Fruit fly (Drosophila melanogaster) whole organism, pupa: ENCODE data around the gene arg.

Source experiments
- CG10348 ChIP-seq: fragments of 200-800 bp; sonication (Bioruptor generic); IDR thresholded peaks from 2 replicates; pipeline ENCODE4 v1.3.6; 2022; ENCODE audit warnings: missing biosample characterization, missing genetic modification characterization
- CG12605 ChIP-seq: fragments of 200-800 bp; sonication (Bioruptor generic); IDR thresholded peaks from 2 replicates; pipeline ENCODE4 v1.3.6; 2022; ENCODE audit warnings: missing biosample characterization, missing genetic modification characterization
- CG13204 ChIP-seq: fragments of 200-800 bp; sonication (Bioruptor generic); optimal IDR thresholded peaks from 2 replicates; lab custom pipeline; 2018; ENCODE audit warnings: missing biosample characterization, mild to moderate bottlenecking, missing genetic modification characterization, moderate library complexity
- CG14655 ChIP-seq: fragments of 200-800 bp; sonication (Bioruptor generic); optimal IDR thresholded peaks from 3 replicates; lab custom pipeline; 2017; ENCODE audit warnings: mild to moderate bottlenecking, missing biosample characterization, missing genetic modification reagents, missing genetic modification characterization
- CG15710 ChIP-seq: fragments of 200-800 bp; sonication (Bioruptor generic); optimal IDR thresholded peaks from 2 replicates; lab custom pipeline; 2018; ENCODE audit warnings: missing biosample characterization, mild to moderate bottlenecking, missing genetic modification characterization, moderate library complexity
- CG17806 ChIP-seq: fragments of 200-800 bp; sonication (Bioruptor generic); optimal IDR thresholded peaks from 2 replicates; lab custom pipeline; 2018; ENCODE audit warnings: missing biosample characterization, mild to moderate bottlenecking, missing genetic modification characterization, moderate library complexity
- CG32121 ChIP-seq: fragments of 200-800 bp; sonication (Bioruptor generic); IDR thresholded peaks from 2 replicates; pipeline ENCODE4 v1.3.6; 2022; ENCODE audit warnings: missing biosample characterization, missing genetic modification characterization
- CG34367 ChIP-seq: fragments of 200-800 bp; sonication (Bioruptor generic); optimal IDR thresholded peaks from 2 replicates; lab custom pipeline; 2018; ENCODE audit warnings: missing biosample characterization, mild to moderate bottlenecking, missing genetic modification characterization
- CG4496 ChIP-seq: fragments of 200-800 bp; sonication (Bioruptor generic); IDR thresholded peaks from 3 replicates; pipeline ENCODE4 v1.3.6; 2022; ENCODE audit warnings: missing biosample characterization, missing genetic modification characterization
- CG8159 ChIP-seq: fragments of 200-800 bp; sonication (Bioruptor generic); optimal IDR thresholded peaks from 3 replicates; lab custom pipeline; 2018; ENCODE audit warnings: missing biosample characterization, mild to moderate bottlenecking, missing genetic modification characterization, moderate library complexity
- CG8301 ChIP-seq: fragments of 200-800 bp; sonication (Bioruptor generic); optimal IDR thresholded peaks from 2 replicates; lab custom pipeline; 2018; ENCODE audit warnings: missing biosample characterization, mild to moderate bottlenecking, missing genetic modification characterization
- CG9948 ChIP-seq: fragments of 200-800 bp; sonication (Bioruptor generic); optimal IDR thresholded peaks from 2 replicates; lab custom pipeline; 2018; ENCODE audit warnings: missing biosample characterization, mild to moderate bottlenecking, missing genetic modification characterization, moderate library complexity
- D1 ChIP-seq: fragments of 200-800 bp; sonication (Bioruptor generic); optimal IDR thresholded peaks from 2 replicates; lab custom pipeline; 2018; ENCODE audit warnings: missing biosample characterization, mild to moderate bottlenecking, missing genetic modification characterization, moderate library complexity
- EcR ChIP-seq: fragments of 200-800 bp; sonication (Bioruptor generic); optimal IDR thresholded peaks from 3 replicates; lab custom pipeline; 2019; ENCODE audit warnings: missing biosample characterization, missing genetic modification characterization, mild to moderate bottlenecking, moderate library complexity, missing genetic modification reagents
- Ets98B ChIP-seq: fragments of 200-800 bp; sonication (Bioruptor generic); IDR thresholded peaks from 2 replicates; pipeline ENCODE4 v1.3.6; 2022; ENCODE audit warnings: missing biosample characterization, missing genetic modification characterization
- Pif1A ChIP-seq: fragments of 200-800 bp; sonication (Bioruptor generic); optimal IDR thresholded peaks from 3 replicates; lab custom pipeline; 2016; ENCODE audit warnings: missing biosample characterization, missing genetic modification characterization
- Pif1B ChIP-seq: fragments of 200-800 bp; sonication (Bioruptor generic); optimal IDR thresholded peaks from 3 replicates; lab custom pipeline; 2016; ENCODE audit warnings: missing biosample characterization, missing genetic modification characterization
- Snoo ChIP-seq: fragments of 200-800 bp; sonication (Bioruptor generic); optimal IDR thresholded peaks from 3 replicates; lab custom pipeline; 2017; ENCODE audit warnings: missing biosample characterization, mild to moderate bottlenecking, missing genetic modification characterization, inconsistent platforms
- fd96Ca ChIP-seq: fragments of 200-800 bp; sonication (Bioruptor generic); IDR thresholded peaks from 3 replicates; pipeline ENCODE4 v1.3.6; 2022; ENCODE audit warnings: missing biosample characterization, missing genetic modification characterization
- gl ChIP-seq: fragments of 200-800 bp; sonication (Bioruptor generic); optimal IDR thresholded peaks from 2 replicates; lab custom pipeline; 2018; ENCODE audit warnings: missing biosample characterization, mild to moderate bottlenecking, missing genetic modification characterization
- rn ChIP-seq: fragments of 200-800 bp; sonication (Bioruptor generic); IDR thresholded peaks from 2 replicates; pipeline ENCODE4 v1.3.6; 2022; ENCODE audit warnings: missing biosample characterization, missing genetic modification characterization

The arg gene

DNA sequence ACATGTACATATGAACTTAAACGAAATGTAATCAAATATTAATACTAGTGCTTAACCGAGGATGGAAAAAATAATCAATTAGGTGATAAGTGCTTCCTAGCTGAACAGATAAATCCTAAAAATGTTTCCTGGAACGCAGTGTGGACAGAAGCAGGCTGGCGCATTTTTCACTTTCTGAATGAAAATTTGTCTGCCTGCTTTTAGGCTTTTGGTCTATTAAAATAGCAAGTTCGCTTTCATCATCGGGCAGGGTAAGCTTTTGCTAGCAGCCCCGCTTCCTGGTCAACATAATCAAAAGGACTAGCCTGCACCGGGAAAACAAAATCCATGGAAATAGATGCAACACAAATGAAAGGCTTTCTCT, 15.1 kb upstream of the arg start:
- no peak for TF ChIP-seq CG4496
- TF ChIP-seq CG10348 (GFP tag; lab: Robert Waterston, UW) = no peak
- TF ChIP-seq Ets98B = no peak
- TF ChIP-seq fd96Ca (GFP tag; lab: Robert Waterston, UW) = no peak
- TF ChIP-seq Pif1A (GFP tag; lab: Kevin White, UChicago) = no peak
- no peak for TF ChIP-seq CG13204 (GFP tag; lab: Kevin White, UChicago)
- TF ChIP-seq CG8301 (tag; lab: Kevin White, UChicago) = no peak
- TF ChIP-seq EcR (GFP tag; lab: Kevin White, UChicago) = no peak
- TF ChIP-seq CG14655 (GFP tag; lab: Kevin White, UChicago) = no peak
- TF ChIP-seq CG34367 (tag; lab: Kevin White, UChicago) = no peak
- TF ChIP-seq rn (GFP tag; lab: Robert Waterston, UW) = no peak
- TF ChIP-seq gl (tag; lab: Kevin White, UChicago) = no peak
- no peak for TF ChIP-seq CG15710 (tag; lab: Kevin White, UChicago)
- TF ChIP-seq CG32121 = no peak
- TF ChIP-seq Snoo (tag; lab: Kevin White, UChicago) = no peak
- TF ChIP-seq CG8159 (tag; lab: Kevin White, UChicago) = no peak
- TF ChIP-seq D1 (tag; lab: Kevin White, UChicago) = no peak
- TF ChIP-seq CG12605 (GFP tag; lab: Robert Waterston, UW) = no peak
- no peak for TF ChIP-seq CG17806 (tag; lab: Kevin White, UChicago)

DNA sequence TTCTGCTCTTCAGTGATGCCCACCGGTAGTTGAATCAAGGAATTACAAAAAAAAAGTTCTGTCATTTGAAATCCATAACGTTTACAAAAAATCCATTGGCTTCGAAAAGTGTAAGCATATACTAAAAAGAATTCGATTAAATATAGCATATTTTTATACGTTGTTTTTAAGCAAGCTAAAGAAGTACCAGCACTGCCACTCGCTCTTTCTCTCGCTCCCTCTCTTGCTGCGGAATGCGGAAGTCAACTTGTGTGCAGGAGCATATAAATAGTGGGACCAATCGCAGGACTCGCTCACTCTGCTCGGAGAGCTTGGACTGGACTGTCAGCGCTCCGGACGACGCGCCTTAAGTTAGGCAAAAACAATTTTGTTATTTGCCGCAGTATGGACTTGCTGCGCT, 14.6 kb upstream of the arg start, which contains the start of gene CG17778:
TSS of gene CG17778 (plus strand) at position 8 of the 400 bp plus-strand sequence.
- TF ChIP-seq fd96Ca (GFP tag; lab: Robert Waterston, UW) = 0 out of 3 replicates have a peak, but pooled peaks have one; percentile 28
- peak; percentile 14; the same call in 1 of the 2 replicates for TF ChIP-seq Ets98B
- TF ChIP-seq CG4496 = no peak
- no peak for TF ChIP-seq Pif1A (GFP tag; lab: Kevin White, UChicago)
- no peak for TF ChIP-seq CG9948 (tag; lab: Kevin White, UChicago)
- no peak for TF ChIP-seq CG12605 (GFP tag; lab: Robert Waterston, UW)
- peak; percentile 2 for TF ChIP-seq CG17806 (tag; lab: Kevin White, UChicago)
- TF ChIP-seq, all 21 proteins: peak for 3

dm6 chrX:496326-496725, 12.9 kb upstream of the arg start, which contains the start of gene svr:
Gene svr (plus strand): TSS chrX:496446.
- TF ChIP-seq EcR (GFP tag; lab: Kevin White, UChicago) (peak; percentile 40), CG8301 (tag; lab: Kevin White, UChicago) (no peak)

DNA sequence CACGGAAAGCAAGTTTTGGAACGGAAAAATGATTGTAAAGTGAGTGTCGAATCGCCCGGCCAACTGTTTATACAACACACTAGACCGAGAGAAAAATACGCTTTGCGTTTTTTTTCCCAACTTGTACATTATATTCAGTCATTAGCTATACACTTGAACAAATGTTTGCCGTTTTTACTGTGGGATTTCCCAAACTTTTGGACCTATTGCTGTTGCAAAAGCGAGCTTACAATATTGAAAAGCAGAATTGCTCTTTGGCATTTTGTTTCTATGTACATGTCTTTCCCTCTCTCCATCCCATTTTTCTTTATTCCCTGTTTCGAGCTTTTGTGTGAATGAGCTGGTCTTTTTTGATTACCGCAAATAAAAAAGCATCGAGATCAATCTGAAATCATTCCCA, 11.8 kb upstream of the arg start:
- no peak for TF ChIP-seq Pif1A (GFP tag; lab: Kevin White, UChicago)
- no peak for TF ChIP-seq D1 (tag; lab: Kevin White, UChicago)
- TF ChIP-seq CG32121 = no peak
- no peak for TF ChIP-seq Ets98B
- no peak for TF ChIP-seq CG15710 (tag; lab: Kevin White, UChicago)
- TF ChIP-seq CG10348 (GFP tag; lab: Robert Waterston, UW) = no peak
- TF ChIP-seq rn (GFP tag; lab: Robert Waterston, UW) = no peak
- no peak for TF ChIP-seq CG8159 (tag; lab: Kevin White, UChicago)
- TF ChIP-seq CG13204 (GFP tag; lab: Kevin White, UChicago) = no peak
- TF ChIP-seq gl (tag; lab: Kevin White, UChicago) = no peak
- no peak for TF ChIP-seq Snoo (tag; lab: Kevin White, UChicago)

DNA sequence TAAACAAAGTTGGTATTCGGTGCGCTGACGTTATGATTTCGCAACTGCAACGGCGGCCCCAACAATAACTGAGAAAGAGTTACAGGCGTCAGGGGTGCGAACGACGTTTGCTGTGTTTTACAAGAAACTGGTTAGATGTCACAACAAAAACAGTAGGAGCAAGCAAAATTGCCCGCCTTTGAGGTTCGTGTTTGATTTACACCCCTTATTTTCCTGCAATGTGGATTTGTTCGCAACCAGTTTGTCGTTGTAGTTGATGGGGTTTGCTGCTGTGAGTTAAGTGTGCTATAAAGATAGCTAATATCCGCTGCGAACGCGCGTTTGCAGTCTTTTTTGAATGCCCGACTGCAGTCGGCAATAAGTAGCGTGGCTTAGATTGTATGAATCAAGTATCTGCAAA, 10.8 kb upstream of the arg start:
- TF ChIP-seq fd96Ca (GFP tag; lab: Robert Waterston, UW) = 0 out of 3 replicates have a peak, but pooled peaks have one; percentile 18
- no peak for TF ChIP-seq CG17806 (tag; lab: Kevin White, UChicago)
- TF ChIP-seq CG4496 = 0 out of 3 replicates have a peak, but pooled peaks have one; percentile 21
- TF ChIP-seq, all 21 proteins: peak for 2

- TF ChIP-seq EcR (GFP tag; lab: Kevin White, UChicago) (peak; percentile 74), CG34367 (tag; lab: Kevin White, UChicago) (no peak)
- TF ChIP-seq, all 21 proteins: peak for 1
Measured at dm6 chrX:498924-499588, 10.2 kb upstream of the arg start.

DNA sequence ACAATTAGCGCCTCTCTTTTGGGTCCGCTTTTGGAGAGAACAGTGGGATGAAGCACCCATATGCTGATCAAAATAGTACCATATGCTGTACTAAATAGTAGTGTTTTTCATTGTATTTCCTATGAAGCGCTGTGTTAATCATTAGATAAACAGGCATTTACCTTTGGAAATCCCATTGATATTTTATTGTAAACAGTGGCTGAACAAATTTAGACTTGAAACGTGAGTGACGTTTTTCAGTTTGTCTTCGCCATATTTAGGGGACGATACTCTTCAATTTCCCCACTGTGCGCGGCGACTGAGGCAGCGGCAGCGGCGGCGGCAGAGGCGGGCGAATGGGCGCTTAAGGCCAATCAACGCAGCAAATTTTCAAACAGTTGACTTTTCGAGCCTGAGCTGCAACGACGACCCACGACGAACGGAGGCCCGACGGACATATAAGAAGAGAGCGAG, 9.6 kb upstream of the arg start:
- TF ChIP-seq CG14655 (GFP tag; lab: Kevin White, UChicago) (no peak), CG17806 (tag; lab: Kevin White, UChicago) (peak; percentile 63), gl (tag; lab: Kevin White, UChicago) (peak; percentile 26), Snoo (tag; lab: Kevin White, UChicago) (peak; percentile 61), D1 (tag; lab: Kevin White, UChicago) (no peak), CG13204 (GFP tag; lab: Kevin White, UChicago) (peak; percentile 69), CG12605 (GFP tag; lab: Robert Waterston, UW) (peak; percentile 34; the same call in 1 of the 2 replicates), Pif1A (GFP tag; lab: Kevin White, UChicago) (no peak), fd96Ca (GFP tag; lab: Robert Waterston, UW) (peak; percentile 84), CG15710 (tag; lab: Kevin White, UChicago) (peak; percentile 67), rn (GFP tag; lab: Robert Waterston, UW) (peak; percentile 29; the same call in 1 of the 2 replicates), CG4496 (peak; percentile 66), CG8159 (tag; lab: Kevin White, UChicago) (peak; percentile 76), EcR (GFP tag; lab: Kevin White, UChicago) (no peak), Ets98B (peak; percentile 56), Pif1B (peak; percentile 61), CG34367 (tag; lab: Kevin White, UChicago) (peak; percentile 67), CG10348 (GFP tag; lab: Robert Waterston, UW) (peak; percentile 37; the same call in 1 of the 2 replicates), CG8301 (tag; lab: Kevin White, UChicago) (peak; percentile 77), CG9948 (tag; lab: Kevin White, UChicago) (peak; percentile 70), CG32121 (peak; percentile 81)
